Worm (Caenorhabditis elegans) whole organism, mixed stage, embryonic: ENCODE results near the gene F48E3.6.

Source experiments
- M03D4.4 ChIP-seq: sonication (generic microtip); optimal IDR thresholded peaks from 2 replicates; lab custom pipeline; 2017; ENCODE audit warnings: mild to moderate bottlenecking, missing genetic modification characterization, missing compliant biosample characterization
- bed-3 ChIP-seq: fragments of 200-800 bp; sonication (Bioruptor generic); optimal IDR thresholded peaks from 3 replicates; lab custom pipeline; 2018; ENCODE audit warnings: mild to moderate bottlenecking, missing genetic modification characterization, moderate library complexity, missing compliant biosample characterization
- blmp-1 ChIP-seq: fragments of 150-350 bp; optimal IDR thresholded peaks from 2 replicates; lab custom pipeline; 2014; ENCODE audit warnings: missing biosample characterization, missing genetic modification characterization
- ceh-39 ChIP-seq: fragments of 150-350 bp; optimal IDR thresholded peaks from 2 replicates; lab custom pipeline; 2014; ENCODE audit warnings: missing biosample characterization, missing genetic modification characterization
- ceh-43 ChIP-seq: fragments of 200-800 bp; sonication (Bioruptor generic); optimal IDR thresholded peaks from 2 replicates; lab custom pipeline; 2018; ENCODE audit warnings: mild to moderate bottlenecking, missing genetic modification characterization, moderate library complexity, missing compliant biosample characterization
- ceh-83 ChIP-seq: fragments of 200-800 bp; sonication (Bioruptor generic); optimal IDR thresholded peaks from 2 replicates; lab custom pipeline; 2018; ENCODE audit warnings: mild to moderate bottlenecking, missing genetic modification characterization, missing compliant biosample characterization
- ces-1 ChIP-seq: fragments of 150-350 bp; optimal IDR thresholded peaks from 2 replicates; lab custom pipeline; 2014; ENCODE audit warnings: missing biosample characterization, missing genetic modification reagents, missing genetic modification characterization
- cnd-1 ChIP-seq: fragments of 200-800 bp; sonication (Bioruptor generic); optimal IDR thresholded peaks from 2 replicates; lab custom pipeline; 2018; ENCODE audit warnings: mild to moderate bottlenecking, missing genetic modification characterization, missing compliant biosample characterization
- drap-1 ChIP-seq: fragments of 200-800 bp; sonication (Bioruptor generic); optimal IDR thresholded peaks from 3 replicates; lab custom pipeline; 2018; ENCODE audit warnings: mild to moderate bottlenecking, missing genetic modification characterization, missing compliant biosample characterization
- elt-1 ChIP-seq: sonication (generic microtip); optimal IDR thresholded peaks from 2 replicates; lab custom pipeline; 2017; ENCODE audit warnings: missing genetic modification characterization, mild to moderate bottlenecking, missing compliant biosample characterization, antibody characterized with exemption, moderate library complexity, borderline replicate concordance; ENCODE audit not compliant: insufficient read depth
- elt-3 ChIP-seq: fragments of 150-350 bp; optimal IDR thresholded peaks from 2 replicates; lab custom pipeline; 2014; ENCODE audit warnings: missing biosample characterization, missing genetic modification characterization
- flh-1 ChIP-seq: fragments of 200-800 bp; sonication (Bioruptor generic); optimal IDR thresholded peaks from 2 replicates; lab custom pipeline; 2018; ENCODE audit warnings: mild to moderate bottlenecking, missing genetic modification characterization, moderate library complexity, missing compliant biosample characterization
- ham-2 ChIP-seq: fragments of 200-800 bp; sonication (Bioruptor generic); optimal IDR thresholded peaks from 2 replicates; lab custom pipeline; 2018; ENCODE audit warnings: mild to moderate bottlenecking, missing genetic modification characterization, missing compliant biosample characterization
- hlh-1 ChIP-seq: fragments of 150-350 bp; optimal IDR thresholded peaks from 2 replicates; lab custom pipeline; 2014; ENCODE audit warnings: missing biosample characterization, missing genetic modification reagents, missing genetic modification characterization
- lin-13 ChIP-seq: fragments of 150-350 bp; optimal IDR thresholded peaks from 2 replicates; lab custom pipeline; 2014; ENCODE audit warnings: missing biosample characterization, missing genetic modification characterization
- lin-32 ChIP-seq: fragments of 200-800 bp; sonication (Bioruptor generic); optimal IDR thresholded peaks from 2 replicates; lab custom pipeline; 2018; ENCODE audit warnings: mild to moderate bottlenecking, missing genetic modification characterization, missing compliant biosample characterization
- lsy-2 ChIP-seq: fragments of 150-350 bp; optimal IDR thresholded peaks from 2 replicates; lab custom pipeline; 2014; ENCODE audit warnings: missing biosample characterization, missing genetic modification characterization
- mep-1 ChIP-seq: fragments of 150-350 bp; optimal IDR thresholded peaks from 2 replicates; lab custom pipeline; 2017; ENCODE audit warnings: missing biosample characterization, missing genetic modification reagents, missing genetic modification characterization, inconsistent platforms
- mls-2 ChIP-seq: sonication (generic microtip); optimal IDR thresholded peaks from 2 replicates; lab custom pipeline; 2016; ENCODE audit warnings: mild to moderate bottlenecking, missing genetic modification characterization, moderate library complexity, missing compliant biosample characterization
- nhr-2 ChIP-seq: fragments of 150-350 bp; optimal IDR thresholded peaks from 2 replicates; lab custom pipeline; 2014; ENCODE audit warnings: missing biosample characterization, missing genetic modification characterization
- nhr-237 ChIP-seq: fragments of 150-350 bp; optimal IDR thresholded peaks from 2 replicates; lab custom pipeline; 2014; ENCODE audit warnings: missing biosample characterization, missing genetic modification characterization
- nhr-28 ChIP-seq: fragments of 150-350 bp; optimal IDR thresholded peaks from 2 replicates; lab custom pipeline; 2014; ENCODE audit warnings: missing biosample characterization, missing genetic modification characterization
- nhr-76 ChIP-seq: sonication (generic microtip); optimal IDR thresholded peaks from 2 replicates; lab custom pipeline; 2017; ENCODE audit warnings: missing biosample characterization, missing genetic modification characterization
- pha-4 ChIP-seq: fragments of 150-350 bp; optimal IDR thresholded peaks from 2 replicates; lab custom pipeline; 2018; ENCODE audit warnings: missing biosample characterization, missing genetic modification reagents, missing genetic modification characterization
- sem-2 ChIP-seq: fragments of 200-800 bp; sonication (Bioruptor generic); optimal IDR thresholded peaks from 2 replicates; lab custom pipeline; 2018; ENCODE audit warnings: mild to moderate bottlenecking, missing genetic modification characterization, missing compliant biosample characterization
- snpc-4 ChIP-seq: fragments of 150-350 bp; optimal IDR thresholded peaks from 2 replicates; lab custom pipeline; 2014; ENCODE audit warnings: missing biosample characterization, missing genetic modification characterization
- sptf-1 ChIP-seq: sonication (generic microtip); optimal IDR thresholded peaks from 2 replicates; lab custom pipeline; 2017; ENCODE audit warnings: mild to moderate bottlenecking, missing genetic modification characterization, moderate library complexity, missing compliant biosample characterization
- tbx-8 ChIP-seq: fragments of 200-800 bp; sonication (Bioruptor generic); optimal IDR thresholded peaks from 2 replicates; lab custom pipeline; 2018; ENCODE audit warnings: mild to moderate bottlenecking, missing genetic modification characterization, moderate library complexity, missing compliant biosample characterization
- unc-120 ChIP-seq: sonication (generic microtip); optimal IDR thresholded peaks from 2 replicates; lab custom pipeline; 2017; ENCODE audit warnings: missing genetic modification characterization, missing compliant biosample characterization; ENCODE audit not compliant: poor library complexity, severe bottlenecking
- unc-39 ChIP-seq: fragments of 150-350 bp; optimal IDR thresholded peaks from 2 replicates; lab custom pipeline; 2014; ENCODE audit warnings: missing biosample characterization, missing genetic modification characterization
- unc-62 ChIP-seq: fragments of 150-350 bp; optimal IDR thresholded peaks from 2 replicates; lab custom pipeline; 2014; ENCODE audit warnings: missing biosample characterization, missing genetic modification reagents, missing genetic modification characterization
- zip-8 ChIP-seq: fragments of 150-350 bp; optimal IDR thresholded peaks from 2 replicates; lab custom pipeline; 2014; ENCODE audit warnings: missing biosample characterization, missing genetic modification characterization
- ztf-11 ChIP-seq: fragments of 150-350 bp; optimal IDR thresholded peaks from 2 replicates; lab custom pipeline; 2014; ENCODE audit warnings: missing biosample characterization, missing genetic modification characterization

The F48E3.6 gene

DNA sequence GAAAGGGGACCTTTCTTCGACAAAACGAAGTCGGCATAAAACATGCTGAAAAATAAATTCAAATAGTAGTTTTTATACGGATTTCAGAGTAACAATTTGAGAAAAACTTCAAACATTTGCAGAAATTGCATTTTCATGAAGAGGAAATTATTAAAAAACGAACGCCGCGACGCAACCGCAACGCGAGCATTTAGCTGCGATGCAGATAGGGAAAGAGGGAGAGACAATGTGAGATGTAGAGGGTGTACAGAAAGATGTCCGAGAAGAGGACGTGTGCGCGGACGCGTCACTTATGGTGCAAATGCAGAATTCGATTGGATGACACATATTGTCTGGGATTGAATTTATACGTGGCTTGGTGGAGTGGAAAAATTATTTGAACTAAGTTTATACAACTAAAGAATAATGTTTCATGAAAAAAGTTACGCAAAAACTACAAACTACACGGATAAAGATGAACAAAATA is 27.7 kb downstream of the F48E3.6 start, which contains the start of gene coh-1:
coh-1 (minus strand) TSS at position 51 of the 466 bp plus-strand sequence.
- TF ChIP-seq drap-1 (GFP tag; lab: Kevin White, UChicago) (no peak), nhr-237 (tag; lab: Kevin White, UChicago) (peak; percentile 35), sem-2 (no peak), bed-3 (no peak), nhr-28 (tag; lab: Kevin White, UChicago) (no peak), unc-39 (tag; lab: Kevin White, UChicago) (no peak), sptf-1 (tag; lab: Kevin White, UChicago) (no peak), nhr-2 (tag; lab: Kevin White, UChicago) (no peak), unc-120 (tag; lab: Kevin White, UChicago) (peak; percentile 74), ceh-83 (no peak), M03D4.4 (tag; lab: Kevin White, UChicago) (no peak), snpc-4 (no peak), lin-32 (no peak), elt-3 (tag; lab: Kevin White, UChicago) (no peak), pha-4 (tag; lab: Kevin White, UChicago) (peak; percentile 62), nhr-76 (no peak), ceh-39 (peak; percentile 61), unc-62 (GFP tag; lab: Kevin White, UChicago) (peak; percentile 3), ztf-11 (tag; lab: Kevin White, UChicago) (no peak), ces-1 (peak; percentile 86), mep-1 (peak; percentile 66), lin-13 (peak; percentile 53), hlh-1 (tag; lab: Kevin White, UChicago) (no peak), zip-8 (no peak), elt-1 (tag; lab: Kevin White, UChicago) (no peak), ceh-43 (no peak), ham-2 (GFP tag; lab: Kevin White, UChicago) (no peak), lsy-2 (tag; lab: Kevin White, UChicago) (peak; percentile 35), cnd-1 (tag; lab: Kevin White, UChicago) (no peak), flh-1 (GFP tag; lab: Kevin White, UChicago) (no peak), blmp-1 (no peak)
- TF ChIP-seq, all 35 proteins: peak for 9

DNA sequence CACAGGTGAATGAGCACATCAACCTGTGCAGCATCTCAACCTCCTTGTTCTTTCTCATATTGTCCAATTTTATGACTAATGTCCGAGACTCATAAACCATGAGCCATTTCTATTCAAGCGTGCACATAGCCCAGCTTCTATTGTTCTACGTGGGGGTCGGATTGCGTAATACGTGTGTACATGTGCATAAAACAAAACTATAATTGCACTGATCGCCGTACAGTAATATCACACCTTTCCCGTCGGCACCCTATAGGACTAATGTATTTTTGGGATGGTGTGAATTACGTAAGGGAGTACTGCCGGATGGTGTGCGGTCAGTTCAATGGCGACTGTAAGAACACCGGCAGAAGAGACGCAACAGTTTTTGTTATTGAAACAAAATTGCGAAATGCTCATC is 32.8 kb downstream of the F48E3.6 start:
- peak; percentile 2 for TF ChIP-seq mls-2 (tag; lab: Kevin White, UChicago)
- no peak for TF ChIP-seq ham-2 (GFP tag; lab: Kevin White, UChicago)
- TF ChIP-seq nhr-28 (tag; lab: Kevin White, UChicago), result no peak
- TF ChIP-seq lsy-2 (tag; lab: Kevin White, UChicago), result no peak
- TF ChIP-seq M03D4.4 (tag; lab: Kevin White, UChicago), result no peak
- no peak for TF ChIP-seq lin-13
- TF ChIP-seq flh-1 (GFP tag; lab: Kevin White, UChicago), result no peak
- peak; percentile 82 for TF ChIP-seq zip-8
- peak; percentile 38 for TF ChIP-seq sem-2
- TF ChIP-seq cnd-1 (tag; lab: Kevin White, UChicago), result peak; percentile 39
- TF ChIP-seq sptf-1 (tag; lab: Kevin White, UChicago), result no peak
- peak; percentile 85 for TF ChIP-seq nhr-2 (tag; lab: Kevin White, UChicago)

DNA sequence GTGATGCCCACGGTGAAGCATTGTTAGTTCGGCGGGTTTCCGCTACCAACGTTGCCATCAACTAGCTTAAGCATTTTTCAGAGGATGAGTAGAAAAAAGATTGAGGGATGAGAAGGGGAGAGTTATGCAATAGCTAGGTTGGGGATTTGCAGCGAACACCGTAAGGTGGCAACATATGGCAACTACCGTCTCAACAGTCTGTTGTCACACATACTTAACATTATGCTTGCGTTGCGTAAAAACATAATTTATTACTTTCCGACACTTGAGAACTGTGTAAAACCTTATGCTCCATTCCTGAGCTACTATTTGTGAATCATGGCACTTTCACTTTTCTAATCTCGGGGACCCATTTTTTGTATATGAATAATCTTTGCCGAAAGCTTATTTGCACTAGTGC is 36.0 kb downstream of the F48E3.6 start:
- TF ChIP-seq nhr-2 (tag; lab: Kevin White, UChicago) (peak; percentile 54), ceh-39 (no peak), mep-1 (no peak), lin-13 (no peak), cnd-1 (tag; lab: Kevin White, UChicago) (peak; percentile 64)

DNA sequence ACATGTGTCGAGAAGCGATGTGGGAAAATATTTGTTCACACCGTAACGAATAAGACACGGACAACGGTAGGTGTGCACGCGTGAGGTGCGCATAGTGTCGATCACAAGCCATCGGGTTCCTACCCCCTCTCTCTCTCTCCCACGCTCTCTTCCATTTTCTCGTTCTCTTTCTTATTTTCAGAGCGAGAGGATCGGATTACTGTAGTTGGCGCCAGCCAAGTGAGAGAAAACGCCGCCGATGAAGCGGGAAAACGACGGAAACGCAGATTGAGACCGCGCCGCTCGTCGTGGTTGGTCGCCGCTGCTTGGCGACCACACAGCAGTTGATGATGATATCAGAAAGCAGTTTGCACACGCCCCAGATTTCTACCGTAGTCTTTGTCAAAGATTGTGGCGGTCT is 38.3 kb downstream of the F48E3.6 start:
- TF ChIP-seq tbx-8 (GFP tag; lab: Kevin White, UChicago) (no peak), cnd-1 (tag; lab: Kevin White, UChicago) (peak; percentile 14)

DNA sequence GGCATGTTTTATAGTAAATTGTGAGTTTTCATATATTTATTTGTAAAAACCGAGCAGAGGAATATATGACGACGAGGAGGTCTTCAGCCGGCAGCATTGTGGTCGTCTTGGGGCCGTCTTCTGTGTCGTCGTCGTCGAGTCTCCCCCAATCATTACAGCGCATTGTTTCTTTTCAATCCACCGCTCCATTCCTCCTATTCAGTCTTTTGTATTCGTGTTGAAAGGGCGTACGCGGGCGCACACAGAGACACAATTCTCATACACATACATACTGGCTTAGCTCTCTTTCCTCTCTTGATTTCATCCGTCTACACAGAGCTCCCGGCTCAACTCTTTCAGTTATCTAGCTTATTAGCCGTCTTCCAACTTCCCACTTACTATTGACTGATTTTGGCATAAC is 39.1 kb downstream of the F48E3.6 start, which contains the start of gene sox-2:
sox-2 (minus strand) TSS at position 100 of the 400 bp plus-strand sequence.
- no peak for TF ChIP-seq nhr-76
- TF ChIP-seq blmp-1, result no peak
- TF ChIP-seq M03D4.4 (tag; lab: Kevin White, UChicago), result no peak
- no peak for TF ChIP-seq mls-2 (tag; lab: Kevin White, UChicago)
- no peak for TF ChIP-seq zip-8
- TF ChIP-seq unc-39 (tag; lab: Kevin White, UChicago), result no peak
- no peak for TF ChIP-seq hlh-1 (tag; lab: Kevin White, UChicago)
- TF ChIP-seq ceh-43, result no peak
- TF ChIP-seq ceh-83, result no peak
- TF ChIP-seq lin-13, result no peak
- TF ChIP-seq flh-1 (GFP tag; lab: Kevin White, UChicago), result no peak
- no peak for TF ChIP-seq lsy-2 (tag; lab: Kevin White, UChicago)
- TF ChIP-seq ceh-39, result no peak
- TF ChIP-seq ces-1, result no peak
